Fruit fly (Drosophila melanogaster): ENCODE results near the gene GstZ1.
A peak's percentile ranks its signal among the peaks of the same experiment; 100 is the strongest.

DNA sequence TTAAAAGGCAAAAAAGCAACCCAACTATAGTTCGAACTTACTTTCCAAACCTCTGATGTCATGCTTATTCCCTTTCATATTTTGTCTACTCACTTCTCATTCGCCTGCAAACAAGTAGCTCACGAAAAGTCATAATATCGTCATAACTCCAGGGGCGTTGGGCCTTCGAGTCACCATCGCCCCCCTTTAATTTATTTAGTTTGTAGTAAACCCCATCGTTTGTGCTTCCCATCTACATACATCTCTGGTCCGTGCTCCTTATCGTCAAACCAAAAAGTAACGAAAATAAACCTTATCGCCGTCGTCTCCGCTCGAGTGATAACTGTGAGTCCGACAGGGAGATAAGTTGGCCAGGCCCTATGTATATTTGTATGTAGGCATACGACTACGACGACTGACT, 27.4 kb downstream of the GstZ1 start:
- TF ChIP-seq usp (GFP tag; optimal IDR thresholded peaks at IDR 0.05): no peak
- peak; percentile 46 for TF ChIP-seq dmrt93B (GFP tag; optimal IDR thresholded peaks at IDR 0.05)
- TF ChIP-seq psq (GFP tag; optimal IDR thresholded peaks at IDR 0.05): peak; percentile 84
- no peak for TF ChIP-seq Hr78 (GFP tag; optimal IDR thresholded peaks at IDR 0.05)
- no peak for TF ChIP-seq pan (optimal IDR thresholded peaks at IDR 0.05)
- TF ChIP-seq CG32264 (GFP tag; optimal IDR thresholded peaks at IDR 0.05): peak; percentile 69
- TF ChIP-seq OdsH (GFP tag; optimal IDR thresholded peaks at IDR 0.05): peak; percentile 90
- no peak for TF ChIP-seq jim (GFP tag; optimal IDR thresholded peaks at IDR 0.05)
- peak; percentile 76 for TF ChIP-seq Hnf4 (GFP tag; optimal IDR thresholded peaks at IDR 0.05)
- TF ChIP-seq Dfd (GFP tag; optimal IDR thresholded peaks at IDR 0.05): no peak
- TF ChIP-seq N (GFP tag; optimal IDR thresholded peaks at IDR 0.05): no peak
- peak; percentile 42 for TF ChIP-seq sv (GFP tag; optimal IDR thresholded peaks at IDR 0.05)
- peak; percentile 92 for TF ChIP-seq fru (GFP tag; optimal IDR thresholded peaks at IDR 0.05)

Data from whole organism, wandering third instar larva.